Worm (Caenorhabditis elegans): ENCODE measurements around the gene alh-1.

ce11 chrIII:5076569-5076968, 995 bp upstream of the alh-1 start:
- TF ChIP-seq nhr-102 (tag; optimal IDR thresholded peaks at IDR 0.05) (no peak), daf-8 (GFP tag; IDR thresholded peaks at IDR 0.05) (no peak)
